Worm (Caenorhabditis elegans): ENCODE measurements around the gene T19D12.1.

Gene T19D12.1

ce11 chrII:6701497-6701896 is 34.8 kb downstream of the T19D12.1 start, which contains the start of gene C18H9.6 (continued):
- no peak for TF ChIP-seq jun-1 (tag; optimal IDR thresholded peaks at IDR 0.05)
- TF ChIP-seq tra-1 (GFP tag; IDR thresholded peaks at IDR 0.05), result no peak
- no peak for TF ChIP-seq mep-1 (tag; optimal IDR thresholded peaks at IDR 0.05)
- TF ChIP-seq nhr-11 (tag; optimal IDR thresholded peaks at IDR 0.05), result no peak
- TF ChIP-seq Y5F2A.4 (GFP tag; optimal IDR thresholded peaks at IDR 0.05), result no peak
- no peak for TF ChIP-seq pha-4 (GFP tag; IDR thresholded peaks at IDR 0.05)
- TF ChIP-seq pha-4 (tag; optimal IDR thresholded peaks at IDR 0.05), result no peak
- TF ChIP-seq lin-39 (tag; optimal IDR thresholded peaks at IDR 0.05), result no peak
- no peak for TF ChIP-seq D1046.2 (GFP tag; IDR thresholded peaks at IDR 0.05)
- no peak for TF ChIP-seq zip-11 (GFP tag; IDR thresholded peaks at IDR 0.05)
- TF ChIP-seq zfp-2 (tag; optimal IDR thresholded peaks at IDR 0.05), result no peak
- no peak for TF ChIP-seq vab-7 (GFP tag; IDR thresholded peaks at IDR 0.05)
- peak; percentile 91 for TF ChIP-seq dmd-6 (GFP tag; IDR thresholded peaks at IDR 0.05)
- TF ChIP-seq daf-8 (GFP tag; IDR thresholded peaks at IDR 0.05), result no peak
- no peak for TF ChIP-seq nhr-25 (tag; optimal IDR thresholded peaks at IDR 0.05; ENCODE audit: borderline replicate concordance, insufficient read depth)

ce11 chrII:6705593-6706228 is 39.0 kb downstream of the T19D12.1 start, which contains the start of gene rpy-1:
Gene rpy-1, minus strand, starts transcription at chrII:6705643.
- peak; percentile 9 for TF ChIP-seq hlh-11 (tag; optimal IDR thresholded peaks at IDR 0.05)
- no peak for TF ChIP-seq fkh-10 (GFP tag; optimal IDR thresholded peaks at IDR 0.05)
- TF ChIP-seq ceh-20 (GFP tag; IDR thresholded peaks at IDR 0.05), result 0 out of 2 replicates have a peak, but pooled peaks have one; percentile 28
- TF ChIP-seq ZK546.5 (tag; optimal IDR thresholded peaks at IDR 0.05), result no peak
- TF ChIP-seq daf-12 (tag; optimal IDR thresholded peaks at IDR 0.05), result no peak
- peak in 1 of 2 experiments; percentile 29 for TF ChIP-seq lsy-2 (tag; optimal IDR thresholded peaks at IDR 0.05)
- no peak for TF ChIP-seq aha-1 (tag)
- TF ChIP-seq nhr-11 (tag; optimal IDR thresholded peaks at IDR 0.05), result peak; percentile 43
- peak; percentile 20 for TF ChIP-seq hlh-30 (tag; optimal IDR thresholded peaks at IDR 0.05; ENCODE audit: insufficient read depth)
- no peak for TF ChIP-seq tag-97 (GFP tag; IDR thresholded peaks at IDR 0.05)
- TF ChIP-seq unc-62 (GFP tag; optimal IDR thresholded peaks at IDR 0.05 in 1 of 2), result peak in 1 of 2 experiments; percentile 97
- TF ChIP-seq unc-62 (tag; optimal IDR thresholded peaks at IDR 0.05), result no peak
- no peak for TF ChIP-seq php-3 (GFP tag; IDR thresholded peaks at IDR 0.05)
- no peak for TF ChIP-seq ama-1 (optimal IDR thresholded peaks at IDR 0.05)
- TF ChIP-seq pha-4 (GFP tag; IDR thresholded peaks at IDR 0.05), result no peak
- no peak for TF ChIP-seq pha-4 (tag; optimal IDR thresholded peaks at IDR 0.05)
- peak in 1 of 2 experiments; percentile 87 for TF ChIP-seq daf-16 (GFP tag; optimal IDR thresholded peaks at IDR 0.05)
- no peak for TF ChIP-seq daf-16 (tag; optimal IDR thresholded peaks at IDR 0.05)

- TF ChIP-seq unc-62 (GFP tag; optimal IDR thresholded peaks at IDR 0.05 in 1 of 2) (peak in 1 of 2 experiments; percentile 67), unc-62 (tag; optimal IDR thresholded peaks at IDR 0.05) (no peak), ctbp-1 (GFP tag; IDR thresholded peaks at IDR 0.05) (0 out of 2 replicates have a peak, but pooled peaks have one; percentile 16), fkh-10 (GFP tag; optimal IDR thresholded peaks at IDR 0.05) (peak; percentile 39), spr-3 (GFP tag; optimal IDR thresholded peaks at IDR 0.05) (no peak)
Measured at ce11 chrII:6706552-6707091, 39.9 kb downstream of the T19D12.1 start.

ce11 chrII:6707496-6708260 is 41.0 kb downstream of the T19D12.1 start:
- peak; percentile 7 for TF ChIP-seq rbr-2 (tag; optimal IDR thresholded peaks at IDR 0.05)
- TF ChIP-seq ceh-20 (GFP tag; IDR thresholded peaks at IDR 0.05), result peak; percentile 66; the same call in 1 of the 2 replicates
- peak in 1 of 2 experiments; percentile 58 for TF ChIP-seq daf-16 (GFP tag; optimal IDR thresholded peaks at IDR 0.05)
- TF ChIP-seq daf-16 (tag; optimal IDR thresholded peaks at IDR 0.05), result no peak
- TF ChIP-seq hif-1 (tag; optimal IDR thresholded peaks at IDR 0.05), result peak in 1 of 2 experiments; percentile 28
- TF ChIP-seq hlh-11 (tag; optimal IDR thresholded peaks at IDR 0.05), result peak; percentile 29
- TF ChIP-seq lsy-2 (tag; optimal IDR thresholded peaks at IDR 0.05), result peak in 1 of 2 experiments; percentile 51
- 0 out of 2 replicates have a peak, but pooled peaks have one; percentile 35 for TF ChIP-seq egl-43 (GFP tag; IDR thresholded peaks at IDR 0.05)
- TF ChIP-seq F26F4.8 (GFP tag; conservative IDR thresholded peaks at IDR 0.05), result no peak
- TF ChIP-seq ctbp-1 (GFP tag; IDR thresholded peaks at IDR 0.05), result 0 out of 2 replicates have a peak, but pooled peaks have one; percentile 45
- no peak for TF ChIP-seq lin-38 (GFP tag; IDR thresholded peaks at IDR 0.05)
- no peak for TF ChIP-seq arid-1 (GFP tag; conservative IDR thresholded peaks at IDR 0.05)
- TF ChIP-seq mep-1 (tag; optimal IDR thresholded peaks at IDR 0.05), result peak; percentile 20
- TF ChIP-seq dmd-6 (GFP tag; IDR thresholded peaks at IDR 0.05), result 0 out of 2 replicates have a peak, but pooled peaks have one; percentile 18
